Worm (Caenorhabditis elegans): ENCODE results near the gene T07G12.5.
A peak's percentile ranks its signal among the peaks of the same experiment; 100 is the strongest.

Gene T07G12.5

ce11 chrIV:10502345-10502744, 42.6 kb downstream of the T07G12.5 start (continued):
- peak; percentile 50; the same call in 1 of the 2 replicates for TF ChIP-seq pha-4 (GFP tag; IDR thresholded peaks at IDR 0.05)
- no peak for TF ChIP-seq pha-4 (tag; optimal IDR thresholded peaks at IDR 0.05)
- no peak for TF ChIP-seq nhr-41 (GFP tag; IDR thresholded peaks at IDR 0.05)
- TF ChIP-seq Y5F2A.4 (GFP tag; optimal IDR thresholded peaks at IDR 0.05) = no peak
- TF ChIP-seq daf-12 (tag; optimal IDR thresholded peaks at IDR 0.05) = no peak
- peak; percentile 23 for TF ChIP-seq T20F7.1 (GFP tag; optimal IDR thresholded peaks at IDR 0.05)
- no peak for TF ChIP-seq ceh-82 (tag; optimal IDR thresholded peaks at IDR 0.05)
- no peak for TF ChIP-seq ceh-44 (GFP tag; IDR thresholded peaks at IDR 0.05)
- peak; percentile 25 for TF ChIP-seq nhr-48 (tag; optimal IDR thresholded peaks at IDR 0.05)
- no peak for TF ChIP-seq arid-1 (GFP tag; conservative IDR thresholded peaks at IDR 0.05)
- no peak for TF ChIP-seq lin-39 (tag; optimal IDR thresholded peaks at IDR 0.05)
- peak; percentile 8 for TF ChIP-seq mxl-3 (GFP tag; optimal IDR thresholded peaks at IDR 0.05)
- TF ChIP-seq zfp-3 (GFP tag; conservative IDR thresholded peaks at IDR 0.05) = 0 out of 2 replicates have a peak, but pooled peaks have one; percentile 37
- TF ChIP-seq nhr-28 (tag; optimal IDR thresholded peaks at IDR 0.05) = peak; percentile 90
- TF ChIP-seq daf-19 (GFP tag; conservative IDR thresholded peaks at IDR 0.05) = no peak
- peak; percentile 26; the same call in 1 of the 2 replicates for TF ChIP-seq lin-38 (GFP tag; IDR thresholded peaks at IDR 0.05)
- no peak for TF ChIP-seq D1046.2 (GFP tag; IDR thresholded peaks at IDR 0.05)
- TF ChIP-seq php-3 (GFP tag; IDR thresholded peaks at IDR 0.05) = peak; percentile 55; the same call in 1 of the 2 replicates
- TF ChIP-seq lin-13 (GFP tag; optimal IDR thresholded peaks at IDR 0.05) = no peak
- peak; percentile 76 for TF ChIP-seq pqm-1 (tag; optimal IDR thresholded peaks at IDR 0.05)
- no peak for TF ChIP-seq nhr-237 (tag; optimal IDR thresholded peaks at IDR 0.05)
- TF ChIP-seq nhr-102 (tag; optimal IDR thresholded peaks at IDR 0.05) = peak; percentile 16
- TF ChIP-seq madf-5 (GFP tag; IDR thresholded peaks at IDR 0.05) = no peak
- no peak for TF ChIP-seq spr-3 (GFP tag; optimal IDR thresholded peaks at IDR 0.05)
- no peak for TF ChIP-seq egl-43 (GFP tag; IDR thresholded peaks at IDR 0.05)
- TF ChIP-seq ztf-11 (tag; optimal IDR thresholded peaks at IDR 0.05) = no peak
- peak in 1 of 2 experiments; percentile 36 for TF ChIP-seq daf-16 (GFP tag; optimal IDR thresholded peaks at IDR 0.05)
- peak; percentile 97 for TF ChIP-seq daf-16 (tag; optimal IDR thresholded peaks at IDR 0.05)

ce11 chrIV:10501550-10502240, 43.2 kb downstream of the T07G12.5 start, which contains the start of gene tax-6:
Gene tax-6 (minus strand): TSS chrIV:10501600.
- TF ChIP-seq ceh-44 (GFP tag; IDR thresholded peaks at IDR 0.05) (no peak), aha-1 (tag) (peak; percentile 91), duxl-1 (tag; optimal IDR thresholded peaks at IDR 0.05; ENCODE audit: poor library complexity) (no peak), spr-1 (tag; optimal IDR thresholded peaks at IDR 0.05) (no peak)

ce11 chrIV:10500481-10500880, 44.5 kb downstream of the T07G12.5 start:
- TF ChIP-seq lin-15B (tag; optimal IDR thresholded peaks at IDR 0.05) = no peak
- TF ChIP-seq madf-9 (GFP tag; conservative IDR thresholded peaks at IDR 0.05) = no peak
- no peak for TF ChIP-seq Y75B8A.6 (GFP tag; IDR thresholded peaks at IDR 0.05)
- TF ChIP-seq ztf-7 (tag; optimal IDR thresholded peaks at IDR 0.05) = no peak
- TF ChIP-seq nhr-6 (tag; optimal IDR thresholded peaks at IDR 0.05) = no peak
- TF ChIP-seq pqm-1 (tag; optimal IDR thresholded peaks at IDR 0.05) = no peak
- no peak for TF ChIP-seq lin-29 (GFP tag; IDR thresholded peaks at IDR 0.05)
- no peak for TF ChIP-seq zag-1 (tag; optimal IDR thresholded peaks at IDR 0.05)
- TF ChIP-seq ztf-11 (tag; optimal IDR thresholded peaks at IDR 0.05) = no peak
- TF ChIP-seq mdl-1 (tag; optimal IDR thresholded peaks at IDR 0.05) = no peak
- no peak for TF ChIP-seq saeg-2 (GFP tag; IDR thresholded peaks at IDR 0.05)
- no peak for TF ChIP-seq D1046.2 (GFP tag; IDR thresholded peaks at IDR 0.05)
- no peak for TF ChIP-seq ceh-28 (tag; optimal IDR thresholded peaks at IDR 0.05)

All from whole organism, L4 larva.